Worm (Caenorhabditis elegans): Measurements from ENCODE around the gene B0391.14.

Gene B0391.14

DNA sequence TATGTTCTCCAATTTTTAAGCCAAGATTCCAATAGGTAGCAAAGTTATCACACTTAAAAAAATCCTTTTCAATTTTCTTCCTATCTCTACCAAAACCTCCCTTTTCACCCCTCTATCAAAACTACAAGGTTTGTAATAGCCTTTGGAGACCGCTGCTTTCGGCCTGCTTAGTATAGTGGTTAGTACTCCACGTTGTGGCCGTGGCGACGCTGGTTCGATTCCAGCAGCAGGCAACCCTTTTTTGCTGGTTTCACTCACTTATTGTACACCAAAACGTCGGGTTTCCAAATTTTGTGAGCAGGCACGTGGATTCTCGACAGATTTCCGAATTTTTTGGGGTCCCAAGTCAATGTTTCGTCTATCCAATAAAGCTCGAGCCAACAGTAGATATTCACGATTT lies 45.8 kb downstream of the B0391.14 start (continued):
- 0 out of 2 replicates have a peak, but pooled peaks have one; percentile 37 for TF ChIP-seq lir-1 (GFP tag; conservative IDR thresholded peaks at IDR 0.05)
- no peak for TF ChIP-seq let-526 (GFP tag; IDR thresholded peaks at IDR 0.05)
- peak; percentile 35 for TF ChIP-seq ZK185.1 (tag; optimal IDR thresholded peaks at IDR 0.05; ENCODE audit: poor library complexity, severe bottlenecking)
- TF ChIP-seq mxl-1 (tag; optimal IDR thresholded peaks at IDR 0.05), result no peak
- TF ChIP-seq bed-1 (GFP tag; IDR thresholded peaks at IDR 0.05), result no peak
- TF ChIP-seq F33H1.4 (GFP tag; IDR thresholded peaks at IDR 0.05), result 0 out of 2 replicates have a peak, but pooled peaks have one; percentile 17
- TF ChIP-seq B0035.1 (tag; optimal IDR thresholded peaks at IDR 0.05), result no peak
- no peak for TF ChIP-seq K12H6.12 (tag; optimal IDR thresholded peaks at IDR 0.05)
- TF ChIP-seq rpc-1 (optimal IDR thresholded peaks at IDR 0.05), result peak; percentile 67
- peak; percentile 77 for TF ChIP-seq rpc-1 (tag; optimal IDR thresholded peaks at IDR 0.05)
- TF ChIP-seq atf-7 (tag; optimal IDR thresholded peaks at IDR 0.05), result no peak
- TF ChIP-seq zim-3 (tag; optimal IDR thresholded peaks at IDR 0.05), result no peak
- no peak for TF ChIP-seq sea-2 (GFP tag; IDR thresholded peaks at IDR 0.05)
- peak; percentile 68 for TF ChIP-seq hmg-1.2 (GFP tag; IDR thresholded peaks at IDR 0.05)

DNA sequence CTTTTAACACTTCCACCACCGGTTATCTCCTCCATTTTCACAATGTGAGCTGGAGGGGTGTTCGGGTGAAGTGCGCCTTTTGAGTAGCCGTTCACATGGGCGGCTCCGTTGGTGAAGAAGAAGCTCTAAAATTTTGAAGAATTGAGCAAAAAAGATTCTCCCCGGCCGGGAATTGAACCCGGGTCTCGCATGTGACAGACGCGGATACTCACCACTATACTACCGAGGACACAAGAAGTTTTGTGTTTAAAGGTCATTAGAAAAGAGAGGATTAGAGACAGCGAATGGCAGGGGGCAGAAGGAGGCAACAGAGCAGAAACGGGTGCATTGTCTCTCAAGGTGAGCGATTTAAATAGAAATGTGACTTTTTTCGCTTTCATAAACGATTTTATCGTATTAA lies 48.0 kb downstream of the B0391.14 start:
- peak; percentile 44 for TF ChIP-seq madf-6 (GFP tag; IDR thresholded peaks at IDR 0.05)
- TF ChIP-seq ceh-100 (GFP tag; IDR thresholded peaks at IDR 0.05), result 0 out of 2 replicates have a peak, but pooled peaks have one; percentile 34
- peak; percentile 9 for TF ChIP-seq nhr-80 (tag; optimal IDR thresholded peaks at IDR 0.05)
- peak; percentile 39 for TF ChIP-seq ztf-26 (tag; optimal IDR thresholded peaks at IDR 0.05)
- TF ChIP-seq egrh-3 (GFP tag; IDR thresholded peaks at IDR 0.05), result peak; percentile 40
- TF ChIP-seq ceh-27 (GFP tag; optimal IDR thresholded peaks at IDR 0.05), result peak; percentile 17
- TF ChIP-seq Y53F4B.3 (GFP tag; IDR thresholded peaks at IDR 0.05), result peak; percentile 52; the same call in 1 of the 2 replicates
- peak; percentile 2 for TF ChIP-seq repo-1 (tag; optimal IDR thresholded peaks at IDR 0.05)
- TF ChIP-seq hsf-1 (GFP tag; IDR thresholded peaks at IDR 0.05), result peak; percentile 56; the same call in 1 of the 2 replicates
- TF ChIP-seq egl-44 (GFP tag; IDR thresholded peaks at IDR 0.05), result peak; percentile 75; the same call in 1 of the 2 replicates
- peak; percentile 72 for TF ChIP-seq zim-3 (tag; optimal IDR thresholded peaks at IDR 0.05)
- TF ChIP-seq rec-8 (tag; optimal IDR thresholded peaks at IDR 0.05), result peak; percentile 36 to 56
- TF ChIP-seq bed-1 (GFP tag; IDR thresholded peaks at IDR 0.05), result no peak
- TF ChIP-seq ekl-4 (GFP tag; IDR thresholded peaks at IDR 0.05), result no peak
- peak; percentile 49 for TF ChIP-seq nhr-90 (tag; optimal IDR thresholded peaks at IDR 0.05)
- TF ChIP-seq D2030.7 (GFP tag; IDR thresholded peaks at IDR 0.05), result peak; percentile 70
- peak; percentile 88 for TF ChIP-seq nfyb-1 (GFP tag; IDR thresholded peaks at IDR 0.05)
- peak; percentile 30; the same call in 1 of the 2 replicates for TF ChIP-seq C17E4.6 (GFP tag; IDR thresholded peaks at IDR 0.05)
- no peak for TF ChIP-seq attf-6 (GFP tag; IDR thresholded peaks at IDR 0.05)
- peak; percentile 63 for TF ChIP-seq attf-3 (GFP tag; conservative IDR thresholded peaks at IDR 0.05)
- 0 out of 2 replicates have a peak, but pooled peaks have one; percentile 74 for TF ChIP-seq cebp-2 (GFP tag; IDR thresholded peaks at IDR 0.05)
- TF ChIP-seq dpl-1 (GFP tag; optimal IDR thresholded peaks at IDR 0.05), result no peak
- TF ChIP-seq T07F8.4 (tag; optimal IDR thresholded peaks at IDR 0.05), result peak; percentile 56
- TF ChIP-seq die-1 (tag; optimal IDR thresholded peaks at IDR 0.05), result peak; percentile 81
- peak; percentile 91 for TF ChIP-seq lin-26 (GFP tag; IDR thresholded peaks at IDR 0.05)
- peak; percentile 24 for TF ChIP-seq unc-130 (GFP tag; optimal IDR thresholded peaks at IDR 0.05)
- TF ChIP-seq ztf-28 (GFP tag; IDR thresholded peaks at IDR 0.05), result peak; percentile 75; the same call in 1 of the 2 replicates
- TF ChIP-seq atf-7 (tag; optimal IDR thresholded peaks at IDR 0.05), result peak; percentile 24
- 0 out of 2 replicates have a peak, but pooled peaks have one; percentile 15 for TF ChIP-seq let-526 (GFP tag; IDR thresholded peaks at IDR 0.05)
- peak; percentile 80 for TF ChIP-seq rpc-1 (optimal IDR thresholded peaks at IDR 0.05)
- TF ChIP-seq rpc-1 (tag; optimal IDR thresholded peaks at IDR 0.05), result peak; percentile 85
- peak; percentile 38 for TF ChIP-seq snpc-3.4 (tag; optimal IDR thresholded peaks at IDR 0.05)
- TF ChIP-seq zfh-2 (GFP tag; conservative IDR thresholded peaks at IDR 0.05), result peak; percentile 25; the same call in 1 of the 2 replicates
- no peak for TF ChIP-seq T26A5.8 (tag; optimal IDR thresholded peaks at IDR 0.05)
- peak; percentile 32 for TF ChIP-seq mes-4 (tag; optimal IDR thresholded peaks at IDR 0.05)
- peak; percentile 27 for TF ChIP-seq athp-1 (tag; optimal IDR thresholded peaks at IDR 0.05)
- TF ChIP-seq lin-54 (GFP tag; optimal IDR thresholded peaks at IDR 0.05), result peak; percentile 42
- peak; percentile 7 for TF ChIP-seq hrde-1 (tag; optimal IDR thresholded peaks at IDR 0.05; ENCODE audit: borderline replicate concordance)

Measured in whole organism, young adult.